Worm (Caenorhabditis elegans) whole organism, L3 larva: ENCODE results near the gene F55A11.4.

Experiments
- R02D3.7 ChIP-seq: fragments of 150-350 bp; optimal IDR thresholded peaks from 2 replicates; lab custom pipeline; 2014; ENCODE audit warnings: missing biosample characterization, missing genetic modification characterization
- ZK546.5 ChIP-seq: sonication (generic microtip); optimal IDR thresholded peaks from 2 replicates; lab custom pipeline; 2017; ENCODE audit warnings: missing biosample characterization, missing genetic modification characterization
- aly-2 ChIP-seq: fragments of 150-350 bp; optimal IDR thresholded peaks from 2 replicates; lab custom pipeline; 2014; ENCODE audit warnings: missing biosample characterization, missing genetic modification characterization
- ceh-16 ChIP-seq: sonication (generic microtip); optimal IDR thresholded peaks from 2 replicates; lab custom pipeline; 2017; ENCODE audit warnings: missing biosample characterization, missing genetic modification characterization
- ceh-28 ChIP-seq: fragments of 150-350 bp; optimal IDR thresholded peaks from 2 replicates; lab custom pipeline; 2014; ENCODE audit warnings: missing biosample characterization, missing genetic modification reagents, missing genetic modification characterization
- daf-12 ChIP-seq: fragments of 150-350 bp; optimal IDR thresholded peaks from 2 replicates; lab custom pipeline; 2014; ENCODE audit warnings: missing biosample characterization, missing genetic modification reagents, missing genetic modification characterization
- egl-27 ChIP-seq: sonication (generic microtip); optimal IDR thresholded peaks from 4 replicates; lab custom pipeline; 2017; ENCODE audit warnings: missing biosample characterization, missing genetic modification reagents, missing genetic modification characterization
- egl-5 ChIP-seq: fragments of 150-350 bp; optimal IDR thresholded peaks from 2 replicates; lab custom pipeline; 2017; ENCODE audit warnings: missing biosample characterization, missing genetic modification reagents, missing genetic modification characterization, inconsistent platforms
- elt-1 ChIP-seq: fragments of 150-350 bp; optimal IDR thresholded peaks from 2 replicates; lab custom pipeline; 2014; ENCODE audit warnings: missing biosample characterization, missing genetic modification characterization
- elt-2 ChIP-seq: sonication (generic microtip); optimal IDR thresholded peaks from 2 replicates; lab custom pipeline; 2016; ENCODE audit warnings: missing genetic modification reagents, mild to moderate bottlenecking, missing genetic modification characterization, missing compliant biosample characterization
- elt-3 ChIP-seq, 3 experiments: fragments of 150-350 bp in 1 of 3; sonication (generic microtip) in 2 of 3; optimal IDR thresholded peaks; 2 replicates in 2 of 3; 4 replicates in 1 of 3; lab custom pipeline; 2014 to 2017; ENCODE audit warnings: missing biosample characterization in 3 of 3, missing genetic modification characterization in 3 of 3
- eor-1 ChIP-seq, 2 experiments: fragments of 150-350 bp; optimal IDR thresholded peaks; 2 replicates each; lab custom pipeline; 2014 to 2018; ENCODE audit warnings: missing biosample characterization in 2 of 2, missing genetic modification characterization in 2 of 2
- fkh-2 ChIP-seq: fragments of 150-350 bp; optimal IDR thresholded peaks from 2 replicates; lab custom pipeline; 2014; ENCODE audit warnings: missing biosample characterization, missing genetic modification reagents, missing genetic modification characterization
- jun-1 ChIP-seq: fragments of 150-350 bp; optimal IDR thresholded peaks from 2 replicates; lab custom pipeline; 2014; ENCODE audit warnings: missing biosample characterization, missing genetic modification reagents, missing genetic modification characterization
- lin-39 ChIP-seq: fragments of 150-350 bp; optimal IDR thresholded peaks from 2 replicates; lab custom pipeline; 2018; ENCODE audit warnings: missing biosample characterization, missing genetic modification reagents, missing genetic modification characterization
- lsy-12 ChIP-seq: sonication (generic microtip); optimal IDR thresholded peaks from 2 replicates; lab custom pipeline; 2016; ENCODE audit warnings: mild to moderate bottlenecking, missing genetic modification characterization, missing compliant biosample characterization
- mdl-1 ChIP-seq: fragments of 150-350 bp; optimal IDR thresholded peaks from 2 replicates; lab custom pipeline; 2014; ENCODE audit warnings: missing biosample characterization, missing genetic modification characterization
- mml-1 ChIP-seq: fragments of 150-350 bp; sonication (generic microtip); optimal IDR thresholded peaks from 3 replicates; lab custom pipeline; 2014; ENCODE audit warnings: missing biosample characterization, missing genetic modification characterization
- nfya-1 ChIP-seq: sonication (generic microtip); optimal IDR thresholded peaks from 2 replicates; lab custom pipeline; 2017; ENCODE audit warnings: missing genetic modification characterization, mild to moderate bottlenecking, missing compliant biosample characterization, antibody characterized with exemption, moderate library complexity; ENCODE audit not compliant: insufficient read depth
- nhr-11 ChIP-seq: fragments of 150-350 bp; optimal IDR thresholded peaks from 2 replicates; lab custom pipeline; 2014; ENCODE audit warnings: missing biosample characterization, missing genetic modification characterization
- nhr-12 ChIP-seq: fragments of 150-350 bp; optimal IDR thresholded peaks from 2 replicates; lab custom pipeline; 2014; ENCODE audit warnings: missing biosample characterization, missing genetic modification characterization
- nhr-23 ChIP-seq: fragments of 150-350 bp; optimal IDR thresholded peaks from 2 replicates; lab custom pipeline; 2014; ENCODE audit warnings: missing biosample characterization, missing genetic modification reagents, missing genetic modification characterization
- nhr-237 ChIP-seq: fragments of 150-350 bp; optimal IDR thresholded peaks from 2 replicates; lab custom pipeline; 2014; ENCODE audit warnings: missing biosample characterization, missing genetic modification characterization
- nhr-25 ChIP-seq: sonication (generic microtip); optimal IDR thresholded peaks from 2 replicates; lab custom pipeline; 2017; ENCODE audit warnings: missing biosample characterization, missing genetic modification characterization
- nhr-28 ChIP-seq: fragments of 150-350 bp; optimal IDR thresholded peaks from 2 replicates; lab custom pipeline; 2014; ENCODE audit warnings: missing biosample characterization, missing genetic modification characterization
- nhr-43 ChIP-seq: sonication (generic microtip); optimal IDR thresholded peaks from 2 replicates; lab custom pipeline; 2016; ENCODE audit warnings: mild to moderate bottlenecking, missing genetic modification characterization, missing compliant biosample characterization; ENCODE audit not compliant: poor library complexity, severe bottlenecking
- nhr-77 ChIP-seq: fragments of 150-350 bp; optimal IDR thresholded peaks from 2 replicates; lab custom pipeline; 2014; ENCODE audit warnings: missing biosample characterization, missing genetic modification characterization
- pqm-1 ChIP-seq: fragments of 150-350 bp; optimal IDR thresholded peaks from 2 replicates; lab custom pipeline; 2017; ENCODE audit warnings: missing biosample characterization, missing genetic modification characterization, inconsistent platforms
- sea-2 ChIP-seq: fragments of 150-350 bp; sonication (generic microtip); optimal IDR thresholded peaks from 4 replicates; lab custom pipeline; 2014; ENCODE audit warnings: missing biosample characterization, missing genetic modification reagents, missing genetic modification characterization
- snpc-4 ChIP-seq: fragments of 150-350 bp; optimal IDR thresholded peaks from 2 replicates; lab custom pipeline; 2014; ENCODE audit warnings: missing biosample characterization, missing genetic modification characterization
- tbx-2 ChIP-seq: sonication (generic microtip); optimal IDR thresholded peaks from 2 replicates; lab custom pipeline; 2016; ENCODE audit warnings: mild to moderate bottlenecking, missing genetic modification characterization, missing compliant biosample characterization
- unc-39 ChIP-seq: sonication (generic microtip); optimal IDR thresholded peaks from 4 replicates; lab custom pipeline; 2017; ENCODE audit warnings: missing biosample characterization, missing genetic modification characterization
- unc-62 ChIP-seq: fragments of 150-350 bp; sonication (generic microtip); optimal IDR thresholded peaks from 4 replicates; lab custom pipeline; 2014; ENCODE audit warnings: missing biosample characterization, missing genetic modification reagents, missing genetic modification characterization
- zag-1 ChIP-seq: fragments of 150-350 bp; optimal IDR thresholded peaks from 2 replicates; lab custom pipeline; 2014; ENCODE audit warnings: missing biosample characterization, missing genetic modification characterization
- ztf-4 ChIP-seq: fragments of 150-350 bp; optimal IDR thresholded peaks from 2 replicates; lab custom pipeline; 2014; ENCODE audit warnings: missing biosample characterization, missing genetic modification characterization

F55A11.4 gene

DNA sequence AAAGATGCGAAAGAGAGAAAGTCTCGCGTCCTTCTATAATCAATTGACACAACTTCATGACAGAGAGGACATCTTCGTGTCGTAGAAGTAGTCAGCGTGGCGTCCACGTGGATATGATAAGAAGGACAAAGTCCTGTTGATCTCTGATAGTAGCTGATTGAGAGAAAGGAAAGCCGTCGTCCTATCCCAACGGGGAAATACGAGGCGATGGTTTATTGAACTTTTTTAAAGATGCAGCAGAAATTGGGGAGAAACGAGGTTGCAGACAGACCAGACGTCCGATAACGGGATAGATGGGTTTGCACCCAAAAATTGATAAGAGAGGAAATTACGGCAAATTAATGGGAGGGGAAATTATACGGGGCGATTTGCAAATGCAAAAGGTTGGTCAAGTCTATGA, 32.2 kb downstream of the F55A11.4 start:
- TF ChIP-seq elt-2 (tag; lab: Kevin White, UChicago), result peak; percentile 32
- TF ChIP-seq unc-62 (GFP tag; lab: Kevin White, UChicago), result peak; percentile 23
- TF ChIP-seq R02D3.7 (tag; lab: Kevin White, UChicago), result peak; percentile 69
- TF ChIP-seq elt-1, result no peak
- TF ChIP-seq ceh-28 (tag; lab: Kevin White, UChicago), result peak; percentile 41
- TF ChIP-seq nhr-12, result no peak
- TF ChIP-seq nhr-25, result peak; percentile 96
- no peak for TF ChIP-seq lin-39 (tag; lab: Kevin White, UChicago)
- no peak for TF ChIP-seq daf-12 (tag; lab: Kevin White, UChicago)
- peak; percentile 99 for TF ChIP-seq nhr-43 (tag; lab: Kevin White, UChicago)
- TF ChIP-seq jun-1 (tag; lab: Kevin White, UChicago), result peak; percentile 46
- no peak for TF ChIP-seq sea-2 (GFP tag; lab: Kevin White, UChicago)
- peak; percentile 76 for TF ChIP-seq mdl-1 (tag; lab: Kevin White, UChicago)
- no peak for TF ChIP-seq nhr-237
- TF ChIP-seq lsy-12, result peak; percentile 65
- TF ChIP-seq egl-27 (tag; lab: Kevin White, UChicago), result peak; percentile 90
- TF ChIP-seq ZK546.5, result no peak
- peak; percentile 27 for TF ChIP-seq nfya-1
- peak; percentile 98 for TF ChIP-seq nhr-23 (tag; lab: Kevin White, UChicago)
- TF ChIP-seq elt-3 (tag; optimal IDR thresholded peaks at IDR 0.05; lab: Kevin White, UChicago), result peak; percentile 81 to 94 (median 89)
- peak; percentile 86 for TF ChIP-seq tbx-2
- TF ChIP-seq nhr-28 (tag; lab: Kevin White, UChicago), result no peak
- TF ChIP-seq mml-1 (tag; lab: Kevin White, UChicago), result peak; percentile 60

ce11 chrV:11803518-11803994, 33.3 kb downstream of the F55A11.4 start:
- TF ChIP-seq nhr-43 (tag; lab: Kevin White, UChicago), result peak; percentile 40
- TF ChIP-seq lsy-12, result no peak
- peak in 1 of 3 experiments; percentile 17 for TF ChIP-seq elt-3 (tag; optimal IDR thresholded peaks at IDR 0.05; lab: Kevin White, UChicago)
- no peak for TF ChIP-seq ceh-16
- TF ChIP-seq elt-2 (tag; lab: Kevin White, UChicago), result no peak
- TF ChIP-seq aly-2 (tag; lab: Kevin White, UChicago), result no peak
- TF ChIP-seq ceh-28 (tag; lab: Kevin White, UChicago), result no peak
- TF ChIP-seq mdl-1 (tag; lab: Kevin White, UChicago), result no peak
- TF ChIP-seq sea-2 (GFP tag; lab: Kevin White, UChicago), result no peak
- no peak for TF ChIP-seq daf-12 (tag; lab: Kevin White, UChicago)
- TF ChIP-seq nhr-25, result peak; percentile 10
- TF ChIP-seq eor-1 (tag; optimal IDR thresholded peaks at IDR 0.05; lab: Kevin White, UChicago), result no peak
- no peak for TF ChIP-seq snpc-4 (tag; lab: Kevin White, UChicago)

DNA sequence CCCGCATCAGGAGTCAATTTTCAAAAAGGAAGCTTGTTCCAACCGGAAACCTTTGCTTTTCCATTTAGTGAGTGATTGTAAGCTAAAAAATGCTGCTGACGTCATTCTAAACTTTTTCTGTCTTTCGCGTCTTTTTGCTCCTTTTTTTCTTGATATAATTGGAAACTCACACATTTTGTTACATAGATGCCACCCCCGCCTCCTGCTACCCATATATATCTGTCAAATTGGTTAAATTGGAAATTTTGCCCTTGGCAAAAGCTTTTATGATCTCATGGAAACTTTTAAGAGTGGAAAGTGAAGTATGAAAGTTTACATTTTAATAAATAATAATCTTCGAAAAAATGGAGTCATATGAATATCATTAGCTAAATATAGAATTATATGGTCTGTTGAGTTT, 39.7 kb downstream of the F55A11.4 start:
- TF ChIP-seq nhr-28 (tag; lab: Kevin White, UChicago) (no peak), elt-1 (no peak), ztf-4 (tag; lab: Kevin White, UChicago) (no peak), pqm-1 (no peak), snpc-4 (tag; lab: Kevin White, UChicago) (no peak), ZK546.5 (no peak), zag-1 (tag; lab: Kevin White, UChicago) (no peak), aly-2 (tag; lab: Kevin White, UChicago) (no peak)
- TF ChIP-seq, all 47 proteins: peak for 0

- TF ChIP-seq lsy-12 (no peak), nhr-77 (tag; lab: Kevin White, UChicago) (no peak), nhr-23 (tag; lab: Kevin White, UChicago) (no peak), nhr-43 (tag; lab: Kevin White, UChicago) (no peak), aly-2 (tag; lab: Kevin White, UChicago) (no peak), elt-3 (tag; optimal IDR thresholded peaks at IDR 0.05; lab: Kevin White, UChicago) (no peak), tbx-2 (no peak), nhr-11 (tag; lab: Kevin White, UChicago) (no peak), unc-39 (tag; lab: Kevin White, UChicago) (no peak), egl-5 (tag; lab: Kevin White, UChicago) (no peak), fkh-2 (tag; lab: Kevin White, UChicago) (no peak)
Measured at ce11 chrV:11811921-11812320, 41.7 kb downstream of the F55A11.4 start, which contains the start of gene D2023.3. TSS of gene D2023.3 (minus strand) at chrV:11812021.
